Fruit fly (Drosophila melanogaster): ENCODE measurements around the gene CG17078.
A peak's percentile ranks its signal among the peaks of the same experiment; 100 is the strongest.

Gene CG17078

dm6 chr2L:309177-309576 is 31.1 kb upstream of the CG17078 start:
- TF ChIP-seq CG7101 (tag; optimal IDR thresholded peaks at IDR 0.05) (peak; percentile 21), Hr96 (GFP tag; optimal IDR thresholded peaks at IDR 0.05) (no peak), CG5204 (GFP tag; optimal IDR thresholded peaks at IDR 0.05) (no peak), Crg-1 (GFP tag; optimal IDR thresholded peaks at IDR 0.05) (no peak), ovo (GFP tag; optimal IDR thresholded peaks at IDR 0.05) (no peak), CG1620 (GFP tag; optimal IDR thresholded peaks at IDR 0.05) (no peak), CG33017 (tag; optimal IDR thresholded peaks at IDR 0.05) (peak; percentile 7), CG7045 (GFP tag; optimal IDR thresholded peaks at IDR 0.05) (no peak), toe (GFP tag; optimal IDR thresholded peaks at IDR 0.05) (peak; percentile 11), bab1 (GFP tag; optimal IDR thresholded peaks at IDR 0.05) (peak; percentile 31)

- no peak for TF ChIP-seq toe (GFP tag; optimal IDR thresholded peaks at IDR 0.05)
- TF ChIP-seq kay (GFP tag; ENCODE audit: borderline replicate concordance), result no peak
- no peak for TF ChIP-seq CG5204 (GFP tag; optimal IDR thresholded peaks at IDR 0.05)
- no peak for TF ChIP-seq CG14711 (tag; optimal IDR thresholded peaks at IDR 0.05)
- TF ChIP-seq CG7101 (tag; optimal IDR thresholded peaks at IDR 0.05), result no peak
- no peak for TF ChIP-seq Clk (GFP tag; optimal IDR thresholded peaks at IDR 0.05)
- TF ChIP-seq CG7045 (GFP tag; optimal IDR thresholded peaks at IDR 0.05), result no peak
- TF ChIP-seq CG12768 (GFP tag; optimal IDR thresholded peaks at IDR 0.05), result no peak
- TF ChIP-seq Crg-1 (GFP tag; optimal IDR thresholded peaks at IDR 0.05), result no peak
- no peak for TF ChIP-seq bab1 (GFP tag; optimal IDR thresholded peaks at IDR 0.05)
- TF ChIP-seq ovo (GFP tag; optimal IDR thresholded peaks at IDR 0.05), result no peak
- no peak for TF ChIP-seq cnc (optimal IDR thresholded peaks at IDR 0.05)
- no peak for TF ChIP-seq CG33017 (tag; optimal IDR thresholded peaks at IDR 0.05)
- no peak for TF ChIP-seq CG11617 (GFP tag; optimal IDR thresholded peaks at IDR 0.05)
These were observed 30.2 kb upstream of the CG17078 start for dm6 chr2L:308194-308706.

- TF ChIP-seq Clk (GFP tag; optimal IDR thresholded peaks at IDR 0.05) (no peak), toe (GFP tag; optimal IDR thresholded peaks at IDR 0.05) (no peak), CG12768 (GFP tag; optimal IDR thresholded peaks at IDR 0.05) (no peak), kay (GFP tag; ENCODE audit: borderline replicate concordance) (no peak), Crg-1 (GFP tag; optimal IDR thresholded peaks at IDR 0.05) (no peak), CG1620 (GFP tag; optimal IDR thresholded peaks at IDR 0.05) (no peak), tj (GFP tag; optimal IDR thresholded peaks at IDR 0.05) (no peak), cic (GFP tag; optimal IDR thresholded peaks at IDR 0.05) (no peak), bab1 (GFP tag; optimal IDR thresholded peaks at IDR 0.05) (no peak), CG5204 (GFP tag; optimal IDR thresholded peaks at IDR 0.05) (no peak), cnc (optimal IDR thresholded peaks at IDR 0.05) (no peak), CG14711 (tag; optimal IDR thresholded peaks at IDR 0.05) (no peak), CG7045 (GFP tag; optimal IDR thresholded peaks at IDR 0.05) (no peak)
These were observed 29.1 kb upstream of the CG17078 start for dm6 chr2L:307129-307528.

dm6 chr2L:306188-306927 is 28.3 kb upstream of the CG17078 start:
- TF ChIP-seq ovo (GFP tag; optimal IDR thresholded peaks at IDR 0.05) (peak; percentile 41), pad (GFP tag; optimal IDR thresholded peaks at IDR 0.05) (peak; percentile 39), cic (GFP tag; optimal IDR thresholded peaks at IDR 0.05) (peak; percentile 33), Hr96 (GFP tag; optimal IDR thresholded peaks at IDR 0.05) (no peak)

- TF ChIP-seq toe (GFP tag; optimal IDR thresholded peaks at IDR 0.05) (peak; percentile 79), CG33017 (tag; optimal IDR thresholded peaks at IDR 0.05) (peak; percentile 45), tj (GFP tag; optimal IDR thresholded peaks at IDR 0.05) (no peak), Crg-1 (GFP tag; optimal IDR thresholded peaks at IDR 0.05) (peak; percentile 22), ovo (GFP tag; optimal IDR thresholded peaks at IDR 0.05) (peak; percentile 82), kay (GFP tag; ENCODE audit: borderline replicate concordance) (no peak), Mnt (GFP tag; optimal IDR thresholded peaks at IDR 0.05) (peak; percentile 43), Clk (GFP tag; optimal IDR thresholded peaks at IDR 0.05) (no peak), pad (GFP tag; optimal IDR thresholded peaks at IDR 0.05) (peak; percentile 28), CG7101 (tag; optimal IDR thresholded peaks at IDR 0.05) (peak; percentile 16), CG5204 (GFP tag; optimal IDR thresholded peaks at IDR 0.05) (no peak), CG1620 (GFP tag; optimal IDR thresholded peaks at IDR 0.05) (peak; percentile 74), cic (GFP tag; optimal IDR thresholded peaks at IDR 0.05) (peak; percentile 35), CG7045 (GFP tag; optimal IDR thresholded peaks at IDR 0.05) (peak; percentile 4), CG11617 (GFP tag; optimal IDR thresholded peaks at IDR 0.05) (peak; percentile 24), cnc (optimal IDR thresholded peaks at IDR 0.05) (no peak), CG14711 (tag; optimal IDR thresholded peaks at IDR 0.05) (peak; percentile 45), Hr96 (GFP tag; optimal IDR thresholded peaks at IDR 0.05) (no peak), CG12768 (GFP tag; optimal IDR thresholded peaks at IDR 0.05) (no peak), bab1 (GFP tag; optimal IDR thresholded peaks at IDR 0.05) (peak; percentile 75)
These were observed 27.6 kb upstream of the CG17078 start, which contains the start of gene Plc21C for dm6 chr2L:305646-306045. Gene Plc21C (plus strand): TSS chr2L:305935.

dm6 chr2L:305198-305597 is 27.2 kb upstream of the CG17078 start:
- TF ChIP-seq cic (GFP tag; optimal IDR thresholded peaks at IDR 0.05) (no peak), tj (GFP tag; optimal IDR thresholded peaks at IDR 0.05) (peak; percentile 92)

All from whole organism, adult.